Worm (Caenorhabditis elegans) whole organism, L3 larva: ENCODE measurements around the gene zipt-2.1.

Source experiments
- ceh-16 ChIP-seq: sonication (generic microtip); optimal IDR thresholded peaks from 2 replicates; lab custom pipeline; 2017; ENCODE audit warnings: missing biosample characterization, missing genetic modification characterization
- ceh-82 ChIP-seq: fragments of 150-350 bp; optimal IDR thresholded peaks from 2 replicates; lab custom pipeline; 2014; ENCODE audit warnings: missing biosample characterization, missing genetic modification characterization
- daf-12 ChIP-seq: fragments of 150-350 bp; optimal IDR thresholded peaks from 2 replicates; lab custom pipeline; 2014; ENCODE audit warnings: missing biosample characterization, missing genetic modification reagents, missing genetic modification characterization
- egl-27 ChIP-seq: sonication (generic microtip); optimal IDR thresholded peaks from 4 replicates; lab custom pipeline; 2017; ENCODE audit warnings: missing biosample characterization, missing genetic modification reagents, missing genetic modification characterization
- egl-5 ChIP-seq: fragments of 150-350 bp; optimal IDR thresholded peaks from 2 replicates; lab custom pipeline; 2017; ENCODE audit warnings: missing biosample characterization, missing genetic modification reagents, missing genetic modification characterization, inconsistent platforms
- elt-1 ChIP-seq: fragments of 150-350 bp; optimal IDR thresholded peaks from 2 replicates; lab custom pipeline; 2014; ENCODE audit warnings: missing biosample characterization, missing genetic modification characterization
- elt-2 ChIP-seq: sonication (generic microtip); optimal IDR thresholded peaks from 2 replicates; lab custom pipeline; 2016; ENCODE audit warnings: missing genetic modification reagents, mild to moderate bottlenecking, missing genetic modification characterization, missing compliant biosample characterization
- fkh-10 ChIP-seq: sonication (generic microtip); optimal IDR thresholded peaks from 2 replicates; lab custom pipeline; 2017; ENCODE audit warnings: missing biosample characterization, missing genetic modification reagents, missing genetic modification characterization
- fkh-2 ChIP-seq: fragments of 150-350 bp; optimal IDR thresholded peaks from 2 replicates; lab custom pipeline; 2014; ENCODE audit warnings: missing biosample characterization, missing genetic modification reagents, missing genetic modification characterization
- hmg-11 ChIP-seq: sonication (generic microtip); optimal IDR thresholded peaks from 2 replicates; lab custom pipeline; 2016; ENCODE audit warnings: missing genetic modification characterization, missing compliant biosample characterization
- jun-1 ChIP-seq: fragments of 150-350 bp; optimal IDR thresholded peaks from 2 replicates; lab custom pipeline; 2014; ENCODE audit warnings: missing biosample characterization, missing genetic modification reagents, missing genetic modification characterization
- lin-15B ChIP-seq: fragments of 150-350 bp; optimal IDR thresholded peaks from 2 replicates; lab custom pipeline; 2014; ENCODE audit warnings: missing biosample characterization, missing genetic modification characterization
- lin-39 ChIP-seq: fragments of 150-350 bp; optimal IDR thresholded peaks from 2 replicates; lab custom pipeline; 2018; ENCODE audit warnings: missing biosample characterization, missing genetic modification reagents, missing genetic modification characterization
- lsy-12 ChIP-seq: sonication (generic microtip); optimal IDR thresholded peaks from 2 replicates; lab custom pipeline; 2016; ENCODE audit warnings: mild to moderate bottlenecking, missing genetic modification characterization, missing compliant biosample characterization
- mdl-1 ChIP-seq: fragments of 150-350 bp; optimal IDR thresholded peaks from 2 replicates; lab custom pipeline; 2014; ENCODE audit warnings: missing biosample characterization, missing genetic modification characterization
- mml-1 ChIP-seq: fragments of 150-350 bp; sonication (generic microtip); optimal IDR thresholded peaks from 3 replicates; lab custom pipeline; 2014; ENCODE audit warnings: missing biosample characterization, missing genetic modification characterization
- nfya-1 ChIP-seq: sonication (generic microtip); optimal IDR thresholded peaks from 2 replicates; lab custom pipeline; 2017; ENCODE audit warnings: missing genetic modification characterization, mild to moderate bottlenecking, missing compliant biosample characterization, antibody characterized with exemption, moderate library complexity; ENCODE audit not compliant: insufficient read depth
- nhr-11 ChIP-seq: fragments of 150-350 bp; optimal IDR thresholded peaks from 2 replicates; lab custom pipeline; 2014; ENCODE audit warnings: missing biosample characterization, missing genetic modification characterization
- nhr-23 ChIP-seq: fragments of 150-350 bp; optimal IDR thresholded peaks from 2 replicates; lab custom pipeline; 2014; ENCODE audit warnings: missing biosample characterization, missing genetic modification reagents, missing genetic modification characterization
- nhr-25 ChIP-seq: sonication (generic microtip); optimal IDR thresholded peaks from 2 replicates; lab custom pipeline; 2017; ENCODE audit warnings: missing biosample characterization, missing genetic modification characterization
- nhr-28 ChIP-seq: fragments of 150-350 bp; optimal IDR thresholded peaks from 2 replicates; lab custom pipeline; 2014; ENCODE audit warnings: missing biosample characterization, missing genetic modification characterization
- nhr-76 ChIP-seq: fragments of 150-350 bp; sonication (generic microtip); optimal IDR thresholded peaks from 5 replicates; lab custom pipeline; 2014; ENCODE audit warnings: missing biosample characterization, missing genetic modification characterization
- nhr-77 ChIP-seq: fragments of 150-350 bp; optimal IDR thresholded peaks from 2 replicates; lab custom pipeline; 2014; ENCODE audit warnings: missing biosample characterization, missing genetic modification characterization
- pha-4 ChIP-seq: fragments of 150-350 bp; optimal IDR thresholded peaks from 2 replicates; lab custom pipeline; 2014; ENCODE audit warnings: missing biosample characterization, missing genetic modification reagents, missing genetic modification characterization
- pqm-1 ChIP-seq: fragments of 150-350 bp; optimal IDR thresholded peaks from 2 replicates; lab custom pipeline; 2017; ENCODE audit warnings: missing biosample characterization, missing genetic modification characterization, inconsistent platforms
- skn-1 ChIP-seq: fragments of 150-350 bp; optimal IDR thresholded peaks from 2 replicates; lab custom pipeline; 2014; ENCODE audit warnings: missing biosample characterization, missing genetic modification characterization
- snpc-4 ChIP-seq: fragments of 150-350 bp; optimal IDR thresholded peaks from 2 replicates; lab custom pipeline; 2014; ENCODE audit warnings: missing biosample characterization, missing genetic modification characterization
- tbx-2 ChIP-seq: sonication (generic microtip); optimal IDR thresholded peaks from 2 replicates; lab custom pipeline; 2016; ENCODE audit warnings: mild to moderate bottlenecking, missing genetic modification characterization, missing compliant biosample characterization
- unc-39 ChIP-seq: sonication (generic microtip); optimal IDR thresholded peaks from 4 replicates; lab custom pipeline; 2017; ENCODE audit warnings: missing biosample characterization, missing genetic modification characterization
- ztf-4 ChIP-seq: fragments of 150-350 bp; optimal IDR thresholded peaks from 2 replicates; lab custom pipeline; 2014; ENCODE audit warnings: missing biosample characterization, missing genetic modification characterization

The zipt-2.1 gene

ce11 chrIV:10810820-10811219 is 11.4 kb downstream of the zipt-2.1 start:
- TF ChIP-seq nfya-1 (no peak), pqm-1 (tag; lab: Kevin White, UChicago) (peak; percentile 95), skn-1 (tag; lab: Kevin White, UChicago) (peak; percentile 7), pha-4 (tag; lab: Kevin White, UChicago) (peak; percentile 15), elt-2 (peak; percentile 78)

- TF ChIP-seq unc-39 (tag; lab: Kevin White, UChicago), result no peak
- peak; percentile 5 for TF ChIP-seq pha-4 (tag; lab: Kevin White, UChicago)
These were observed 11.9 kb downstream of the zipt-2.1 start for ce11 chrIV:10811388-10811787.

DNA sequence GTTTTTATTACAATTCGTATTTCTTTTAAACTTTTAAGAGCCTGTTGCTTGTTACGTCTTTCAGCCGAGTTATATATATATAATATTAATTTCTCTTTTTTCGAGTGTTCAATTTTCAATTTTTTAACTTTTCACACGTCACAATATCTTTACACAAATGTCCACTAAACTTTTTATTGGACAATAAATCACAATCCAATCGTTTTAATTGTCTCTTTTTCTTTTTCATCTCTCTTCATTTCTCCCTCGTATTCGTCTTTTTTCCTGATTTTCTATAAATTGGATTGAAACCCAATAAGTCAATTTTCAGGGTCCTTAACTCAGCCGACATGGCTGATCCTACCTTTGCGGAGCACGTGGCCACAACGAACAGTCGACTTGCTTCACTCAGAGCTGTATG is 12.6 kb downstream of the zipt-2.1 start, which contains the start of gene miz-1:
miz-1 (plus strand) TSS at position 301 of the 400 bp plus-strand sequence.
- peak; percentile 59 for TF ChIP-seq egl-5 (tag; lab: Kevin White, UChicago)
- no peak for TF ChIP-seq elt-1 (tag; lab: Kevin White, UChicago)
- TF ChIP-seq nhr-77 (tag; lab: Kevin White, UChicago), result no peak
- no peak for TF ChIP-seq fkh-10 (GFP tag; lab: Kevin White, UChicago)
- TF ChIP-seq daf-12 (tag; lab: Kevin White, UChicago), result no peak

- TF ChIP-seq egl-5 (tag; lab: Kevin White, UChicago), result no peak
- TF ChIP-seq nhr-25 (tag; lab: Kevin White, UChicago), result peak; percentile 78
- TF ChIP-seq, all 47 proteins: peak for 1
These were observed 16.5 kb downstream of the zipt-2.1 start for ce11 chrIV:10815950-10816349.

DNA sequence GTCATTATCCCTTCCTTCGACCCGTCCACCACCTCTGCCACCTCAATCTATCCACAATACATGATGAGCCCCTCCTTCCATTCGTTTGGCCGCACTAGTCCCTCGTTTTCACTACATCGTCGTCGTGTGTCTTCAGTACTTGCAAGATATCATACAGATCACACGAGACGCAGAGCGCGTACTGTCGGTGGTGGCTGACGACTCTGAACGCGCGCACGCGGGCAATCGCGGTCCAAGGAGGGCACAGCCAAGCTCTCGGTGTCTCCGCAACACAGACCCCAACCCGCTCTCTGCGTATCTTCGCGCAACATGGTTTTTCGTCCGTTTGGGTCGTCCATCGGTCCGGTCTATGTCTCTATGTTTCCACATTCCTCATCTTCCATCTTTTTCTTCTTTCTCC is 17.6 kb downstream of the zipt-2.1 start:
- TF ChIP-seq ceh-16 (tag; lab: Kevin White, UChicago) (no peak), nhr-11 (tag; lab: Kevin White, UChicago) (no peak), nhr-28 (tag; lab: Kevin White, UChicago) (no peak), lin-39 (peak; percentile 23), nfya-1 (peak; percentile 18), hmg-11 (tag; lab: Kevin White, UChicago) (peak; percentile 70), nhr-23 (tag; lab: Kevin White, UChicago) (peak; percentile 9)

DNA sequence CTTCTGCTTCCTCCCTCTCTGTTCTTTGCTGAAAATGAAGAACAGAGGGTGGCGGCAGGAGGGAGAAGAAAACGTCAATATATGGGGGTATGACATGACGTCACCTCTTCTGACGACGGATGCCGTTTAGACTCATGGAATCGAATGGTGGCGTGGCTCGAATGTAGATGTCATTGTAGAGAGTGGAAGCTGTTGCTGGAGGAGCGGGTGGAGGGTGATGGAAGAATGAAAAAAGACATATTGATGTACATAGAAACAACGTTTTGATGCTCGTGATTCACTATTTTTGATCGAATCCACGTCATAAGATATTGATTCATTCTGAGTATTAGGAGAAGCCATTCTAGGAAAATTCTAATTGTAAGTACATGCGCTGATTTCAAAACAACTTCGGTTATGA is 19.6 kb downstream of the zipt-2.1 start:
- peak; percentile 11 for TF ChIP-seq lin-39
- TF ChIP-seq mdl-1 (tag; lab: Kevin White, UChicago), result no peak
- TF ChIP-seq lin-15B, result no peak
- no peak for TF ChIP-seq tbx-2
- no peak for TF ChIP-seq snpc-4
- no peak for TF ChIP-seq jun-1
- no peak for TF ChIP-seq lsy-12
- peak; percentile 22 for TF ChIP-seq nfya-1
- TF ChIP-seq nhr-28 (tag; lab: Kevin White, UChicago), result no peak
- no peak for TF ChIP-seq nhr-76 (tag; lab: Kevin White, UChicago)
- no peak for TF ChIP-seq mml-1 (tag; lab: Kevin White, UChicago)
- TF ChIP-seq egl-5 (tag; lab: Kevin White, UChicago), result no peak
- TF ChIP-seq ztf-4, result no peak
- TF ChIP-seq egl-27 (tag; lab: Kevin White, UChicago), result no peak

DNA sequence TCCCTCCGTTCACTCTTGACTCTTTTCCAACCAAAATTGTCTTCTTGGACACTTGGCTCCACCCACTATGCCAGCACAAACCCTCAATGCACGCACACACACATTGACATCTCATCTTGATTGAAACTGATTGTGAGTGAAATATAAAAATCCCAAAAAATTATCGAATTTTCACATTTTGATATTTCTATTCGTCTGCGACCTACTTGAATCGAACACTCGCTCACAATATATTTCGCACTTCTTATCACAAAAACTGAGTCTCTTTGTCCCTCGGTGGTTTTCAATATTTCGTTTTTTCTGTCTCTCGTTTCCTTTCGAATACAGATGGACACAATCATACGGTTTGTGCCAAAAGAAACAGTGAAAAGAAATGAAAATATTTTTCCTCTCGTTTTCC is 20.7 kb downstream of the zipt-2.1 start:
- no peak for TF ChIP-seq nhr-77 (tag; lab: Kevin White, UChicago)
- no peak for TF ChIP-seq mdl-1 (tag; lab: Kevin White, UChicago)
- no peak for TF ChIP-seq fkh-2 (tag; lab: Kevin White, UChicago)
- peak; percentile 10 for TF ChIP-seq nfya-1
- TF ChIP-seq fkh-10 (GFP tag; lab: Kevin White, UChicago), result no peak
- TF ChIP-seq pqm-1 (tag; lab: Kevin White, UChicago), result peak; percentile 2
- TF ChIP-seq ceh-82 (tag; lab: Kevin White, UChicago), result no peak
- no peak for TF ChIP-seq elt-1 (tag; lab: Kevin White, UChicago)
- peak; percentile 69 for TF ChIP-seq elt-2
